Fruit fly (Drosophila melanogaster) whole organism, embryonic: ENCODE measurements around the gene RfC4.

Source experiments
- Aef1 ChIP-seq: fragments of 200-800 bp; sonication (Bioruptor generic); IDR thresholded peaks from 3 replicates; pipeline ENCODE4 v1.3.6; 2022; ENCODE audit warnings: missing biosample characterization, missing genetic modification characterization
- Atf6 ChIP-seq: fragments of 200-800 bp; sonication (Bioruptor generic); IDR thresholded peaks from 2 replicates; pipeline ENCODE4 v1.3.6; 2022; ENCODE audit warnings: missing biosample characterization, missing genetic modification characterization
- Bdp1 ChIP-seq: fragments of 200-800 bp; sonication (Bioruptor generic); optimal IDR thresholded peaks from 3 replicates; lab custom pipeline; 2016; ENCODE audit warnings: missing biosample characterization, missing genetic modification characterization
- Bteb2 ChIP-seq: fragments of 200-800 bp; sonication (Bioruptor generic); optimal IDR thresholded peaks from 2 replicates; lab custom pipeline; 2016; ENCODE audit warnings: missing biosample characterization, missing genetic modification characterization
- CG10209 ChIP-seq: fragments of 200-800 bp; sonication (Bioruptor generic); optimal IDR thresholded peaks from 3 replicates; lab custom pipeline; 2017; ENCODE audit warnings: missing biosample characterization, mild to moderate bottlenecking, missing genetic modification characterization, missing genetic modification reagents
- CG11247 ChIP-seq: fragments of 200-800 bp; sonication (Bioruptor generic); IDR thresholded peaks from 2 replicates; pipeline ENCODE4 v1.3.6; 2022; ENCODE audit warnings: missing biosample characterization, missing genetic modification characterization
- CG11695 ChIP-seq: fragments of 200-800 bp; sonication (Bioruptor generic); IDR thresholded peaks from 3 replicates; pipeline ENCODE4 v1.3.6; 2022; ENCODE audit warnings: missing biosample characterization, missing genetic modification characterization
- CG12299 ChIP-seq: fragments of 200-800 bp; sonication (Bioruptor generic); optimal IDR thresholded peaks from 2 replicates; lab custom pipeline; 2018; ENCODE audit warnings: missing biosample characterization, mild to moderate bottlenecking, missing genetic modification characterization
- CG13775 ChIP-seq: fragments of 200-800 bp; sonication (Bioruptor generic); optimal IDR thresholded peaks from 3 replicates; lab custom pipeline; 2017; ENCODE audit warnings: missing biosample characterization, mild to moderate bottlenecking, missing genetic modification characterization
- CG14050 ChIP-seq: fragments of 200-800 bp; sonication (Bioruptor generic); IDR thresholded peaks from 3 replicates; pipeline ENCODE4 v1.3.6; 2022; ENCODE audit warnings: missing biosample characterization, missing genetic modification characterization
- CG14860 ChIP-seq: fragments of 200-800 bp; sonication (Bioruptor generic); IDR thresholded peaks from 3 replicates; pipeline ENCODE4 v1.3.6; 2022; ENCODE audit warnings: missing biosample characterization, missing genetic modification characterization; ENCODE audit not compliant: partially characterized antibody
- CG15514 ChIP-seq: fragments of 200-800 bp; sonication (Bioruptor generic); optimal IDR thresholded peaks from 3 replicates; lab custom pipeline; 2017; ENCODE audit warnings: missing biosample characterization, missing genetic modification characterization, mild to moderate bottlenecking, moderate library complexity, missing genetic modification reagents
- CG16863 ChIP-seq: fragments of 200-800 bp; sonication (Bioruptor generic); optimal IDR thresholded peaks from 3 replicates; lab custom pipeline; 2016; ENCODE audit warnings: missing biosample characterization, missing genetic modification characterization
- CG2199 ChIP-seq: fragments of 200-800 bp; sonication (Bioruptor generic); IDR thresholded peaks from 3 replicates; pipeline ENCODE4 v1.3.6; 2022; ENCODE audit warnings: missing biosample characterization, missing genetic modification characterization
- CG2875 ChIP-seq: fragments of 200-800 bp; sonication (Bioruptor generic); optimal IDR thresholded peaks from 2 replicates; lab custom pipeline; 2017; ENCODE audit warnings: missing biosample characterization, mild to moderate bottlenecking, missing genetic modification characterization, missing genetic modification reagents
- CG34376 ChIP-seq: fragments of 200-800 bp; sonication (Bioruptor generic); optimal IDR thresholded peaks from 2 replicates; lab custom pipeline; 2018; ENCODE audit warnings: missing biosample characterization, mild to moderate bottlenecking, missing genetic modification characterization
- CG3838 ChIP-seq: fragments of 200-800 bp; sonication (Bioruptor generic); optimal IDR thresholded peaks from 3 replicates; lab custom pipeline; 2016; ENCODE audit warnings: missing biosample characterization, missing genetic modification characterization
- CG4360 ChIP-seq: fragments of 200-800 bp; sonication (Bioruptor generic); IDR thresholded peaks from 2 replicates; pipeline ENCODE4 v1.3.6; 2022; ENCODE audit warnings: missing biosample characterization, missing genetic modification characterization
- CG4730 ChIP-seq: fragments of 200-800 bp; sonication (Bioruptor generic); IDR thresholded peaks from 2 replicates; pipeline ENCODE4 v1.3.6; 2022; ENCODE audit warnings: missing biosample characterization, missing genetic modification characterization
- CG6683 ChIP-seq: fragments of 200-800 bp; sonication (Bioruptor generic); optimal IDR thresholded peaks from 2 replicates; lab custom pipeline; 2017; ENCODE audit warnings: missing biosample characterization, mild to moderate bottlenecking, missing genetic modification characterization, missing genetic modification reagents
- Deaf1 ChIP-seq: fragments of 200-800 bp; optimal IDR thresholded peaks from 3 replicates; lab custom pipeline; 2019; ENCODE audit warnings: missing biosample characterization, mild to moderate bottlenecking, missing genetic modification characterization, moderate library complexity
- Dek ChIP-seq: fragments of 200-800 bp; sonication (Bioruptor generic); optimal IDR thresholded peaks from 3 replicates; lab custom pipeline; 2019; ENCODE audit warnings: missing biosample characterization, mild to moderate bottlenecking, missing genetic modification characterization, moderate library complexity
- Dip2 ChIP-seq: fragments of 200-800 bp; sonication (Bioruptor generic); IDR thresholded peaks from 2 replicates; pipeline ENCODE4 v1.3.6; 2022; ENCODE audit warnings: missing biosample characterization, missing genetic modification characterization
- Dip3 ChIP-seq: fragments of 200-800 bp; sonication (Bioruptor generic); optimal IDR thresholded peaks from 3 replicates; lab custom pipeline; 2016; ENCODE audit warnings: missing biosample characterization, missing genetic modification characterization
- Dp ChIP-seq: fragments of 200-800 bp; sonication (Bioruptor generic); optimal IDR thresholded peaks from 2 replicates; lab custom pipeline; 2018; ENCODE audit warnings: missing biosample characterization, mild to moderate bottlenecking, missing genetic modification characterization, moderate library complexity
- E2f2 ChIP-seq: fragments of 200-800 bp; sonication (Bioruptor generic); IDR thresholded peaks from 2 replicates; pipeline ENCODE4 v1.3.6; 2022; ENCODE audit warnings: missing biosample characterization, missing genetic modification characterization
- Gsc ChIP-seq: fragments of 200-800 bp; sonication (Bioruptor generic); IDR thresholded peaks from 2 replicates; pipeline ENCODE4 v1.3.6; 2022; ENCODE audit warnings: missing biosample characterization, missing genetic modification characterization
- HHEX ChIP-seq: fragments of 200-800 bp; sonication (Bioruptor generic); optimal IDR thresholded peaks from 3 replicates; lab custom pipeline; 2017; ENCODE audit warnings: missing biosample characterization, mild to moderate bottlenecking, missing genetic modification characterization, missing genetic modification reagents
- Med ChIP-seq: fragments of 200-800 bp; sonication (Bioruptor generic); peaks from one replicate; lab custom pipeline; 2016; ENCODE audit warnings: missing biosample characterization, missing genetic modification characterization, mild to moderate bottlenecking, inconsistent platforms, moderate library complexity
- Meics ChIP-seq: fragments of 200-800 bp; sonication (Bioruptor generic); optimal IDR thresholded peaks from 2 replicates; lab custom pipeline; 2017; ENCODE audit warnings: missing biosample characterization, mild to moderate bottlenecking, missing genetic modification characterization
- Poxn ChIP-seq: fragments of 200-800 bp; sonication (Bioruptor generic); IDR thresholded peaks from 2 replicates; pipeline ENCODE4 v1.3.6; 2022; ENCODE audit warnings: missing biosample characterization, missing genetic modification characterization
- Sin3A ChIP-seq: fragments of >200 bp; optimal IDR thresholded peaks from 2 replicates; lab custom pipeline; 2018
- bbx ChIP-seq: fragments of 200-800 bp; sonication (Bioruptor generic); IDR thresholded peaks from 2 replicates; pipeline ENCODE4 v1.3.6; 2022; ENCODE audit warnings: missing biosample characterization, missing genetic modification characterization; ENCODE audit not compliant: partially characterized antibody
- bsh ChIP-seq, 2 experiments: fragments of 200-800 bp; sonication (Bioruptor generic); optimal IDR thresholded peaks; 2 replicates each; lab custom pipeline; 2017 to 2018; ENCODE audit warnings: mild to moderate bottlenecking in 2 of 2, missing biosample characterization in 2 of 2, missing genetic modification characterization in 2 of 2, moderate library complexity in 1 of 2
- btn ChIP-seq: fragments of 200-800 bp; sonication (Bioruptor generic); optimal IDR thresholded peaks from 2 replicates; lab custom pipeline; 2016; ENCODE audit warnings: missing biosample characterization, missing genetic modification characterization
- cas ChIP-seq: fragments of 200-800 bp; sonication (Bioruptor generic); IDR thresholded peaks from 2 replicates; pipeline ENCODE4 v1.3.6; 2022; ENCODE audit warnings: missing biosample characterization, missing genetic modification characterization
- dati ChIP-seq: fragments of 200-800 bp; sonication (Bioruptor generic); IDR thresholded peaks from 2 replicates; pipeline ENCODE4 v1.3.6; 2022; ENCODE audit warnings: missing biosample characterization, missing genetic modification characterization
- ewg ChIP-seq: fragments of 200-800 bp; sonication (Bioruptor generic); optimal IDR thresholded peaks from 3 replicates; lab custom pipeline; 2017; ENCODE audit warnings: mild to moderate bottlenecking, missing biosample characterization, missing genetic modification reagents, missing genetic modification characterization
- exex ChIP-seq: fragments of 200-800 bp; sonication (Bioruptor generic); optimal IDR thresholded peaks from 4 replicates; lab custom pipeline; 2018; ENCODE audit warnings: missing biosample characterization, mild to moderate bottlenecking, missing genetic modification characterization, moderate library complexity
- fd64A ChIP-seq: fragments of 200-800 bp; sonication (Bioruptor generic); optimal IDR thresholded peaks from 3 replicates; lab custom pipeline; 2018; ENCODE audit warnings: missing biosample characterization, mild to moderate bottlenecking, missing genetic modification characterization
- gcm ChIP-seq: fragments of 200-800 bp; sonication (Bioruptor generic); optimal IDR thresholded peaks from 2 replicates; lab custom pipeline; 2019; ENCODE audit warnings: missing biosample characterization, mild to moderate bottlenecking, missing genetic modification characterization, moderate library complexity
- gsb ChIP-seq: fragments of 200-800 bp; sonication (Bioruptor generic); IDR thresholded peaks from 2 replicates; pipeline ENCODE4 v1.3.6; 2022; ENCODE audit warnings: missing biosample characterization, missing genetic modification characterization
- lmd ChIP-seq: fragments of 200-800 bp; sonication (Bioruptor generic); IDR thresholded peaks from 2 replicates; pipeline ENCODE4 v1.3.6; 2022; ENCODE audit warnings: missing biosample characterization, missing genetic modification characterization
- nerfin-2 ChIP-seq: fragments of 200-800 bp; sonication (Bioruptor generic); IDR thresholded peaks from 2 replicates; pipeline ENCODE4 v1.3.6; 2022; ENCODE audit warnings: missing biosample characterization, missing genetic modification characterization; ENCODE audit not compliant: partially characterized antibody
- pb ChIP-seq: fragments of 200-800 bp; sonication (Bioruptor generic); optimal IDR thresholded peaks from 3 replicates; lab custom pipeline; 2016; ENCODE audit warnings: missing biosample characterization, missing genetic modification characterization
- slou ChIP-seq: fragments of 200-800 bp; sonication (Bioruptor generic); optimal IDR thresholded peaks from 3 replicates; lab custom pipeline; 2016; ENCODE audit warnings: missing biosample characterization, missing genetic modification characterization
- sob ChIP-seq: fragments of 200-800 bp; sonication (Bioruptor generic); IDR thresholded peaks from 2 replicates; pipeline ENCODE4 v1.3.6; 2022; ENCODE audit warnings: missing biosample characterization, missing genetic modification characterization
- zen ChIP-seq: fragments of 200-800 bp; sonication (Bioruptor generic); optimal IDR thresholded peaks from 3 replicates; lab custom pipeline; 2018; ENCODE audit warnings: missing biosample characterization, mild to moderate bottlenecking, missing genetic modification characterization, moderate library complexity

Gene RfC4

dm6 chr3L:4107120-4107519, 28.7 kb downstream of the RfC4 start (continued):
- no peak for TF ChIP-seq slou
- no peak for TF ChIP-seq CG14050
- no peak for TF ChIP-seq Deaf1
- TF ChIP-seq CG2199 (GFP tag; lab: Robert Waterston, UW): 0 out of 3 replicates have a peak, but pooled peaks have one; percentile 49
- no peak for TF ChIP-seq HHEX (GFP tag; lab: Kevin White, UChicago)
- TF ChIP-seq gcm (GFP tag; lab: Kevin White, UChicago): peak; percentile 12
- no peak for TF ChIP-seq pb (GFP tag; lab: Kevin White, UChicago)
- TF ChIP-seq gsb (GFP tag; lab: Robert Waterston, UW): 0 out of 2 replicates have a peak, but pooled peaks have one; percentile 22

- TF ChIP-seq CG4360 (GFP tag; lab: Robert Waterston, UW) (no peak), Sin3A (lab: Kevin White, UChicago) (peak; percentile 6), sob (GFP tag; lab: Robert Waterston, UW) (no peak), Dp (GFP tag; lab: Kevin White, UChicago) (peak; percentile 56), zen (no peak), Dek (no peak), Dip2 (GFP tag; lab: Robert Waterston, UW) (no peak), btn (GFP tag; lab: Kevin White, UChicago) (no peak), Atf6 (GFP tag; lab: Robert Waterston, UW) (no peak), bsh (GFP tag; optimal IDR thresholded peaks at IDR 0.05; lab: Kevin White, UChicago) (no peak), CG14860 (GFP tag; lab: Robert Waterston, UW) (peak; percentile 40; the same call in 2 of the 3 replicates), Meics (GFP tag; lab: Kevin White, UChicago) (no peak), CG4730 (no peak), CG12299 (tag; lab: Kevin White, UChicago) (peak; percentile 4), Gsc (GFP tag; lab: Robert Waterston, UW) (no peak), CG34376 (GFP tag; lab: Kevin White, UChicago) (peak; percentile 95), CG14050 (no peak), CG10209 (GFP tag; lab: Kevin White, UChicago) (no peak), ewg (GFP tag; lab: Kevin White, UChicago) (no peak), Bteb2 (GFP tag; lab: Kevin White, UChicago) (no peak), nerfin-2 (GFP tag; lab: Robert Waterston, UW) (no peak), CG6683 (GFP tag; lab: Kevin White, UChicago) (no peak), lmd (GFP tag; lab: Robert Waterston, UW) (no peak), CG13775 (GFP tag; lab: Kevin White, UChicago) (no peak), CG11695 (GFP tag; lab: Robert Waterston, UW) (0 out of 3 replicates have a peak, but pooled peaks have one; percentile 21), exex (tag; lab: Kevin White, UChicago) (peak; percentile 13), CG15514 (GFP tag; lab: Kevin White, UChicago) (peak; percentile 54), fd64A (GFP tag; lab: Kevin White, UChicago) (no peak), E2f2 (GFP tag; lab: Robert Waterston, UW) (peak; percentile 76), CG3838 (GFP tag; lab: Kevin White, UChicago) (no peak), cas (GFP tag; lab: Robert Waterston, UW) (no peak), Med (GFP tag; lab: Kevin White, UChicago) (peak; percentile 73), bbx (GFP tag; lab: Robert Waterston, UW) (peak; percentile 79), Dip3 (no peak), CG11247 (GFP tag; lab: Robert Waterston, UW) (no peak), dati (GFP tag; lab: Robert Waterston, UW) (no peak), Bdp1 (GFP tag; lab: Kevin White, UChicago) (no peak), Poxn (no peak), CG16863 (no peak), Aef1 (GFP tag; lab: Robert Waterston, UW) (peak; percentile 58), CG2875 (GFP tag; lab: Kevin White, UChicago) (no peak)
Observed at dm6 chr3L:4103258-4104247, 32.3 kb downstream of the RfC4 start, which contains the start of gene Fit1. Gene Fit1 (plus strand): TSS chr3L:4103564.
